Fruit fly (Drosophila melanogaster): ENCODE data around the gene mRpS31.

- TF ChIP-seq Gug (GFP tag; IDR thresholded peaks at IDR 0.05) (no peak), Hr38 (GFP tag; optimal IDR thresholded peaks at IDR 0.05) (no peak), CG11902 (GFP tag; optimal IDR thresholded peaks at IDR 0.05) (no peak), Ets96B (tag; optimal IDR thresholded peaks at IDR 0.05) (no peak), CG31627 (GFP tag; optimal IDR thresholded peaks at IDR 0.05) (no peak), Ets21C (GFP tag; optimal IDR thresholded peaks at IDR 0.05) (no peak), CG3919 (GFP tag; optimal IDR thresholded peaks at IDR 0.05) (no peak), Eip93F (GFP tag; optimal IDR thresholded peaks at IDR 0.05) (no peak)
Measured at dm6 chr3L:15979240-15979639, 25.8 kb upstream of the mRpS31 start.

Data from whole organism, prepupa.